Fruit fly (Drosophila melanogaster) whole organism, wandering third instar larva: ENCODE data around the gene swm.

Experiments used
- Abd-B ChIP-seq: fragments of >200 bp; optimal IDR thresholded peaks from 2 replicates; lab custom pipeline; 2017; ENCODE audit warnings: missing biosample characterization, missing genetic modification characterization
- CG9705 ChIP-seq: fragments of 200-800 bp; sonication (Bioruptor generic); optimal IDR thresholded peaks from 2 replicates; lab custom pipeline; 2018; ENCODE audit warnings: missing biosample characterization, mild to moderate bottlenecking, missing genetic modification characterization
- CrebA ChIP-seq: fragments of 200-800 bp; sonication (Bioruptor generic); optimal IDR thresholded peaks from 2 replicates; lab custom pipeline; 2016; ENCODE audit warnings: missing biosample characterization, mild to moderate bottlenecking, missing genetic modification characterization, borderline replicate concordance
- Dfd ChIP-seq: fragments of >200 bp; optimal IDR thresholded peaks from 2 replicates; lab custom pipeline; 2017; ENCODE audit warnings: missing biosample characterization, missing genetic modification characterization
- Dif ChIP-seq: fragments of 200-275, 200-300 bp; sonication (Bioruptor generic); optimal IDR thresholded peaks from 2 replicates; lab custom pipeline; 2018; ENCODE audit warnings: missing biosample characterization, missing genetic modification characterization; ENCODE audit not compliant: partially characterized antibody
- GATAd ChIP-seq: sonication (Bioruptor generic); optimal IDR thresholded peaks from 2 replicates; lab custom pipeline; 2016; ENCODE audit warnings: missing biosample characterization, missing genetic modification characterization
- HLH106 ChIP-seq: fragments of 200-800 bp; optimal IDR thresholded peaks from 3 replicates; lab custom pipeline; 2019; ENCODE audit warnings: missing biosample characterization, mild to moderate bottlenecking, missing genetic modification characterization, moderate library complexity
- Hnf4 ChIP-seq: fragments of 200-800 bp; sonication (Bioruptor generic); optimal IDR thresholded peaks from 2 replicates; lab custom pipeline; 2016; ENCODE audit warnings: missing biosample characterization, mild to moderate bottlenecking, missing genetic modification characterization
- Hr78 ChIP-seq: fragments of >200 bp; optimal IDR thresholded peaks from 2 replicates; lab custom pipeline; 2017; ENCODE audit warnings: missing biosample characterization, missing genetic modification characterization
- Hr83 ChIP-seq: fragments of 200-300 bp; sonication (Bioruptor generic); optimal IDR thresholded peaks from 2 replicates; lab custom pipeline; 2016; ENCODE audit warnings: missing biosample characterization, mild to moderate bottlenecking, missing genetic modification characterization, moderate library complexity; ENCODE audit not compliant: poor library complexity, severe bottlenecking
- Jra ChIP-seq: sonication (Bioruptor generic); optimal IDR thresholded peaks from 2 replicates; lab custom pipeline; 2016; ENCODE audit warnings: missing biosample characterization, missing genetic modification characterization
- Myc ChIP-seq: fragments of >200 bp; optimal IDR thresholded peaks from 2 replicates; lab custom pipeline; 2017
- OdsH ChIP-seq: fragments of 200-800 bp; sonication (Bioruptor generic); optimal IDR thresholded peaks from 2 replicates; lab custom pipeline; 2016; ENCODE audit warnings: missing biosample characterization, mild to moderate bottlenecking, missing genetic modification characterization
- Rel ChIP-seq, 2 experiments: fragments of 200-800 bp; sonication (Bioruptor generic) in 1 of 2; optimal IDR thresholded peaks; 2 replicates in 1 of 2; 3 replicates in 1 of 2; lab custom pipeline; 2016 to 2019; ENCODE audit warnings: mild to moderate bottlenecking in 2 of 2, missing biosample characterization in 2 of 2, missing genetic modification characterization in 2 of 2, moderate library complexity in 1 of 2
- Vsx2 ChIP-seq: fragments of 200-300, 225-300 bp; sonication (Bioruptor generic); optimal IDR thresholded peaks from 2 replicates; lab custom pipeline; 2018; ENCODE audit warnings: missing biosample characterization, missing genetic modification characterization; ENCODE audit not compliant: partially characterized antibody
- br ChIP-seq: fragments of 200-800 bp; sonication (Bioruptor generic); optimal IDR thresholded peaks from 2 replicates; lab custom pipeline; 2016; ENCODE audit warnings: missing biosample characterization, missing genetic modification characterization
- brk ChIP-seq: fragments of 200-800 bp; sonication (Bioruptor generic); optimal IDR thresholded peaks from 2 replicates; lab custom pipeline; 2016; ENCODE audit warnings: missing biosample characterization, mild to moderate bottlenecking, missing genetic modification characterization
- dl ChIP-seq, 2 experiments: fragments of 175-275, 200-275 bp in 1 of 2; fragments of 200-275 bp in 1 of 2; sonication (Bioruptor generic); optimal IDR thresholded peaks; lab custom pipeline; 2018; ENCODE audit warnings: mild to moderate bottlenecking in 2 of 2, missing biosample characterization in 2 of 2, missing genetic modification characterization in 2 of 2, moderate library complexity in 2 of 2; ENCODE audit not compliant: partially characterized antibody in 2 of 2, insufficient read depth in 1 of 2
- dsf ChIP-seq: sonication (Bioruptor generic); optimal IDR thresholded peaks from 2 replicates; lab custom pipeline; 2016; ENCODE audit warnings: missing biosample characterization, missing genetic modification characterization, borderline replicate concordance
- ey ChIP-seq: fragments of 200-800 bp; sonication (Bioruptor generic); optimal IDR thresholded peaks from 2 replicates; lab custom pipeline; 2016; ENCODE audit warnings: missing biosample characterization, missing genetic modification characterization
- foxo ChIP-seq, 2 experiments: fragments of 200-800 bp; sonication (Bioruptor generic); optimal IDR thresholded peaks; 2 replicates in 1 of 2; 3 replicates in 1 of 2; lab custom pipeline; 2016 to 2017; ENCODE audit warnings: missing biosample characterization in 2 of 2, missing genetic modification characterization in 2 of 2
- fru ChIP-seq: fragments of 200-800 bp; sonication (Bioruptor generic); optimal IDR thresholded peaks from 3 replicates; lab custom pipeline; 2016; ENCODE audit warnings: missing biosample characterization, mild to moderate bottlenecking, missing genetic modification characterization
- h ChIP-seq: fragments of 200-800 bp; sonication (Bioruptor generic); optimal IDR thresholded peaks from 3 replicates; lab custom pipeline; 2016; ENCODE audit warnings: missing biosample characterization, mild to moderate bottlenecking, missing genetic modification characterization
- pan ChIP-seq: fragments of >200 bp; optimal IDR thresholded peaks from 2 replicates; lab custom pipeline; 2017
- psq ChIP-seq: fragments of 200-800 bp; sonication (Bioruptor generic); optimal IDR thresholded peaks from 3 replicates; lab custom pipeline; 2017; ENCODE audit warnings: missing biosample characterization, mild to moderate bottlenecking, missing genetic modification characterization, moderate library complexity
- rgr ChIP-seq: fragments of 200-800 bp; sonication (Bioruptor generic); optimal IDR thresholded peaks from 3 replicates; lab custom pipeline; 2016; ENCODE audit warnings: missing biosample characterization, mild to moderate bottlenecking, missing genetic modification characterization
- sage ChIP-seq: fragments of 200-800 bp; sonication (Bioruptor generic); optimal IDR thresholded peaks from 2 replicates; lab custom pipeline; 2016; ENCODE audit warnings: missing biosample characterization, mild to moderate bottlenecking, missing genetic modification characterization
- sv ChIP-seq: fragments of 200-800 bp; sonication (Bioruptor generic); optimal IDR thresholded peaks from 3 replicates; lab custom pipeline; 2016; ENCODE audit warnings: missing biosample characterization, missing genetic modification characterization
- tai ChIP-seq: sonication (Bioruptor generic); optimal IDR thresholded peaks from 2 replicates; lab custom pipeline; 2016; ENCODE audit warnings: missing biosample characterization, missing genetic modification characterization
- usp ChIP-seq: fragments of >200 bp; optimal IDR thresholded peaks from 2 replicates; lab custom pipeline; 2017; ENCODE audit warnings: missing biosample characterization, missing genetic modification characterization
- woc ChIP-seq: sonication (Bioruptor generic); optimal IDR thresholded peaks from 2 replicates; lab custom pipeline; 2016; ENCODE audit warnings: missing biosample characterization, mild to moderate bottlenecking, missing genetic modification characterization

Gene swm

dm6 chr2L:19463405-19463804, 29.6 kb upstream of the swm start:
- TF ChIP-seq Jra (GFP tag; lab: Kevin White, UChicago) (no peak), Dif (GFP tag; lab: Kevin White, UChicago) (no peak), Myc (lab: Kevin White, UChicago) (no peak), tai (no peak), dl (GFP tag; optimal IDR thresholded peaks at IDR 0.05; lab: Kevin White, UChicago; ENCODE audit: insufficient read depth in 1 of 2, partially characterized antibody in 2 of 2) (no peak), Dfd (GFP tag; lab: Kevin White, UChicago) (no peak), pan (lab: Kevin White, UChicago) (no peak), Hnf4 (GFP tag; lab: Kevin White, UChicago) (no peak), psq (no peak), Hr78 (GFP tag; lab: Kevin White, UChicago) (no peak), Abd-B (GFP tag; lab: Kevin White, UChicago) (no peak), usp (GFP tag; lab: Kevin White, UChicago) (no peak), Rel (GFP tag; optimal IDR thresholded peaks at IDR 0.05; lab: Kevin White, UChicago) (no peak), Rel (tag; optimal IDR thresholded peaks at IDR 0.05; lab: Kevin White, UChicago) (no peak), br (GFP tag; lab: Kevin White, UChicago) (no peak)

- TF ChIP-seq CrebA (GFP tag; lab: Kevin White, UChicago) (no peak), sv (GFP tag; lab: Kevin White, UChicago) (no peak), HLH106 (tag; lab: Kevin White, UChicago) (no peak), rgr (GFP tag; lab: Kevin White, UChicago) (no peak), GATAd (GFP tag; lab: Kevin White, UChicago) (no peak), Vsx2 (no peak), pan (lab: Kevin White, UChicago) (no peak), CG9705 (no peak), brk (no peak), usp (GFP tag; lab: Kevin White, UChicago) (no peak), Dif (GFP tag; lab: Kevin White, UChicago) (no peak)
- TF ChIP-seq, all 38 proteins: peak for 0
Observed at dm6 chr2L:19463824-19464317, 29.2 kb upstream of the swm start, which contains the start of gene tj. tj (plus strand) TSS chr2L:19464267.

- no peak for TF ChIP-seq ey
- no peak for TF ChIP-seq sage (GFP tag; lab: Kevin White, UChicago)
- no peak for TF ChIP-seq CrebA (GFP tag; lab: Kevin White, UChicago)
- TF ChIP-seq foxo (GFP tag; optimal IDR thresholded peaks at IDR 0.05; lab: Kevin White, UChicago): no peak
- no peak for TF ChIP-seq Hnf4 (GFP tag; lab: Kevin White, UChicago)
- no peak for TF ChIP-seq dsf
- TF ChIP-seq h (GFP tag; lab: Kevin White, UChicago): no peak
- TF ChIP-seq Abd-B (GFP tag; lab: Kevin White, UChicago): no peak
Observed at dm6 chr2L:19469090-19469489, 24.0 kb upstream of the swm start.

dm6 chr2L:19469751-19470150, 23.3 kb upstream of the swm start:
- TF ChIP-seq Dif (GFP tag; lab: Kevin White, UChicago): no peak
- TF ChIP-seq GATAd (GFP tag; lab: Kevin White, UChicago): no peak
- TF ChIP-seq usp (GFP tag; lab: Kevin White, UChicago): no peak
- no peak for TF ChIP-seq br (GFP tag; lab: Kevin White, UChicago)
- TF ChIP-seq Abd-B (GFP tag; lab: Kevin White, UChicago): no peak
- TF ChIP-seq OdsH (GFP tag; lab: Kevin White, UChicago): no peak
- no peak for TF ChIP-seq Hr78 (GFP tag; lab: Kevin White, UChicago)

dm6 chr2L:19472256-19472655, 20.8 kb upstream of the swm start:
- TF ChIP-seq fru (GFP tag; lab: Kevin White, UChicago) (no peak), Hr83 (GFP tag; lab: Kevin White, UChicago) (no peak), Rel (GFP tag; optimal IDR thresholded peaks at IDR 0.05; lab: Kevin White, UChicago) (no peak), Rel (tag; optimal IDR thresholded peaks at IDR 0.05; lab: Kevin White, UChicago) (no peak), Jra (GFP tag; lab: Kevin White, UChicago) (no peak), Dif (GFP tag; lab: Kevin White, UChicago) (no peak), Abd-B (GFP tag; lab: Kevin White, UChicago) (no peak), Myc (lab: Kevin White, UChicago) (no peak), woc (GFP tag; lab: Kevin White, UChicago) (no peak), sv (GFP tag; lab: Kevin White, UChicago) (no peak), usp (GFP tag; lab: Kevin White, UChicago) (no peak)
